Fruit fly (Drosophila melanogaster) whole organism, embryonic: ENCODE data around the gene PCID2.

Source experiments
- Atf-2 ChIP-seq: fragments of 200-800 bp; sonication (Bioruptor generic); optimal IDR thresholded peaks from 2 replicates; lab custom pipeline; 2016; ENCODE audit warnings: missing biosample characterization, missing genetic modification characterization
- CG10147 ChIP-seq: fragments of 200-800 bp; sonication (Bioruptor generic); optimal IDR thresholded peaks from 2 replicates; lab custom pipeline; 2019; ENCODE audit warnings: missing biosample characterization, mild to moderate bottlenecking, missing genetic modification characterization, moderate library complexity
- CG11093 ChIP-seq: fragments of 200-800 bp; sonication (Bioruptor generic); IDR thresholded peaks from 3 replicates; pipeline ENCODE4 v1.3.6; 2022; ENCODE audit warnings: missing biosample characterization, missing genetic modification characterization
- CG1233 ChIP-seq: fragments of 200-800 bp; sonication (Bioruptor generic); optimal IDR thresholded peaks from 4 replicates; lab custom pipeline; 2018; ENCODE audit warnings: missing biosample characterization, mild to moderate bottlenecking, missing genetic modification characterization
- CG12659 ChIP-seq: fragments of 200-800 bp; sonication (Bioruptor generic); optimal IDR thresholded peaks from 3 replicates; lab custom pipeline; 2017; ENCODE audit warnings: mild to moderate bottlenecking, missing biosample characterization, missing genetic modification reagents, missing genetic modification characterization
- CG15011 ChIP-seq: fragments of 200-800 bp; sonication (Bioruptor generic); optimal IDR thresholded peaks from 3 replicates; lab custom pipeline; 2018; ENCODE audit warnings: missing biosample characterization, mild to moderate bottlenecking, missing genetic modification characterization
- CG17912 ChIP-seq: fragments of 200-800 bp; sonication (Bioruptor generic); optimal IDR thresholded peaks from 2 replicates; lab custom pipeline; 2018; ENCODE audit warnings: missing biosample characterization, mild to moderate bottlenecking, missing genetic modification characterization
- CG1792 ChIP-seq: fragments of 200-800 bp; sonication (Bioruptor generic); optimal IDR thresholded peaks from 2 replicates; lab custom pipeline; 2016; ENCODE audit warnings: missing biosample characterization, missing genetic modification characterization
- CG18599 ChIP-seq: fragments of 200-800 bp; sonication (Bioruptor generic); optimal IDR thresholded peaks from 3 replicates; lab custom pipeline; 2017; ENCODE audit warnings: missing biosample characterization, missing genetic modification characterization, mild to moderate bottlenecking, moderate library complexity, missing genetic modification reagents
- CG2129 ChIP-seq: fragments of 200-800 bp; sonication (Bioruptor generic); IDR thresholded peaks from 2 replicates; pipeline ENCODE4 v1.3.6; 2022; ENCODE audit warnings: missing biosample characterization, missing genetic modification characterization; ENCODE audit not compliant: partially characterized antibody
- CG2889 ChIP-seq: fragments of 200-800 bp; sonication (Bioruptor generic); IDR thresholded peaks from 3 replicates; pipeline ENCODE4 v1.3.6; 2022; ENCODE audit warnings: missing biosample characterization, missing genetic modification characterization
- CG30403 ChIP-seq: fragments of 200-800 bp; sonication (Bioruptor generic); optimal IDR thresholded peaks from 3 replicates; lab custom pipeline; 2016; ENCODE audit warnings: missing biosample characterization, missing genetic modification characterization
- CG33213 ChIP-seq: fragments of 200-800 bp; sonication (Bioruptor generic); optimal IDR thresholded peaks from 3 replicates; lab custom pipeline; 2016; ENCODE audit warnings: missing biosample characterization, missing genetic modification characterization
- CG3726 ChIP-seq: fragments of 200-800 bp; sonication (Bioruptor generic); IDR thresholded peaks from 3 replicates; pipeline ENCODE4, ENCODE4 v1.3.6; 2022; ENCODE audit warnings: missing biosample characterization, missing genetic modification characterization
- CG3838 ChIP-seq: fragments of 200-800 bp; sonication (Bioruptor generic); optimal IDR thresholded peaks from 3 replicates; lab custom pipeline; 2016; ENCODE audit warnings: missing biosample characterization, missing genetic modification characterization
- CG4707 ChIP-seq: fragments of 200-800 bp; sonication (Bioruptor generic); optimal IDR thresholded peaks from 2 replicates; lab custom pipeline; 2018; ENCODE audit warnings: missing biosample characterization, mild to moderate bottlenecking, missing genetic modification characterization, moderate library complexity
- CG6765 ChIP-seq: fragments of 200-800 bp; sonication (Bioruptor generic); optimal IDR thresholded peaks from 3 replicates; lab custom pipeline; 2017; ENCODE audit warnings: missing biosample characterization, mild to moderate bottlenecking, missing genetic modification characterization
- CG7963 ChIP-seq: fragments of 200-800 bp; sonication (Bioruptor generic); IDR thresholded peaks from 3 replicates; pipeline ENCODE4 v1.3.6; 2022; ENCODE audit warnings: missing biosample characterization, missing genetic modification characterization; ENCODE audit not compliant: partially characterized antibody
- CG8089 ChIP-seq: fragments of 200-800 bp; sonication (Bioruptor generic); optimal IDR thresholded peaks from 3 replicates; lab custom pipeline; 2016; ENCODE audit warnings: missing biosample characterization, missing genetic modification characterization
- D19A ChIP-seq: fragments of 200-800 bp; optimal IDR thresholded peaks from 3 replicates; lab custom pipeline; 2019; ENCODE audit warnings: missing biosample characterization, mild to moderate bottlenecking, missing genetic modification characterization, moderate library complexity
- Eip74EF ChIP-seq, 2 experiments: fragments of 200-800 bp in 1 of 2; fragments of >200 bp in 1 of 2; sonication (Bioruptor generic) in 1 of 2; optimal IDR thresholded peaks; 2 replicates each; lab custom pipeline; 2017 to 2019; ENCODE audit warnings: missing biosample characterization in 2 of 2, missing genetic modification characterization in 2 of 2, mild to moderate bottlenecking in 1 of 2, moderate library complexity in 1 of 2
- Fer3 ChIP-seq: fragments of 200-800 bp; sonication (Bioruptor generic); optimal IDR thresholded peaks from 2 replicates; lab custom pipeline; 2018; ENCODE audit warnings: missing biosample characterization, mild to moderate bottlenecking, missing genetic modification characterization, moderate library complexity
- HLH3B ChIP-seq: fragments of 200-800 bp; sonication (Bioruptor generic); IDR thresholded peaks from 2 replicates; pipeline ENCODE4 v1.3.6; 2022; ENCODE audit warnings: missing biosample characterization, missing genetic modification characterization
- Jarid2 ChIP-seq: fragments of 200-800 bp; sonication (Bioruptor generic); optimal IDR thresholded peaks from 3 replicates; lab custom pipeline; 2017; ENCODE audit warnings: mild to moderate bottlenecking, missing biosample characterization, missing genetic modification reagents, missing genetic modification characterization
- Mrtf ChIP-seq: fragments of 200-800 bp; sonication (Bioruptor generic); IDR thresholded peaks from 3 replicates; pipeline ENCODE4 v1.3.6; 2022; ENCODE audit warnings: missing biosample characterization, missing genetic modification characterization
- Opbp ChIP-seq: fragments of 200-800 bp; sonication (Bioruptor generic); IDR thresholded peaks from 3 replicates; pipeline ENCODE4 v1.3.6; 2022; ENCODE audit warnings: missing biosample characterization, missing genetic modification characterization; ENCODE audit not compliant: partially characterized antibody
- Ravus ChIP-seq: fragments of 200-800 bp; sonication (Bioruptor generic); IDR thresholded peaks from 2 replicates; pipeline ENCODE4 v1.3.6; 2022; ENCODE audit warnings: missing biosample characterization, missing genetic modification characterization
- ara ChIP-seq: fragments of 200-800 bp; sonication (Bioruptor generic); IDR thresholded peaks from 2 replicates; pipeline ENCODE4 v1.3.6; 2022; ENCODE audit warnings: missing biosample characterization, missing genetic modification characterization
- bsh ChIP-seq, 2 experiments: fragments of 200-800 bp; sonication (Bioruptor generic); optimal IDR thresholded peaks; 2 replicates each; lab custom pipeline; 2017 to 2018; ENCODE audit warnings: mild to moderate bottlenecking in 2 of 2, missing biosample characterization in 2 of 2, missing genetic modification characterization in 2 of 2, moderate library complexity in 1 of 2
- cato ChIP-seq: fragments of 200-800 bp; sonication (Bioruptor generic); optimal IDR thresholded peaks from 2 replicates; lab custom pipeline; 2016; ENCODE audit warnings: missing biosample characterization, missing genetic modification characterization, borderline replicate concordance
- dm ChIP-seq: fragments of 200-800 bp; sonication (Bioruptor generic); optimal IDR thresholded peaks from 3 replicates; lab custom pipeline; 2016; ENCODE audit warnings: missing biosample characterization, missing genetic modification characterization
- h ChIP-seq: fragments of >200 bp; optimal IDR thresholded peaks from 2 replicates; lab custom pipeline; 2017
- jigr1 ChIP-seq: fragments of 200-800 bp; sonication (Bioruptor generic); IDR thresholded peaks from 3 replicates; pipeline ENCODE4 v1.3.6; 2022; ENCODE audit warnings: missing biosample characterization, missing genetic modification characterization
- ken ChIP-seq: fragments of 200-800 bp; sonication (Bioruptor generic); IDR thresholded peaks from 3 replicates; pipeline ENCODE4 v1.3.6; 2022; ENCODE audit warnings: missing biosample characterization, missing genetic modification characterization
- lab ChIP-seq: fragments of 200-800 bp; sonication (Bioruptor generic); optimal IDR thresholded peaks from 3 replicates; lab custom pipeline; 2017; ENCODE audit warnings: missing biosample characterization, missing genetic modification characterization, mild to moderate bottlenecking, moderate library complexity, missing genetic modification reagents
- lbe ChIP-seq: fragments of 200-800 bp; sonication (Bioruptor generic); optimal IDR thresholded peaks from 2 replicates; lab custom pipeline; 2016; ENCODE audit warnings: missing biosample characterization, mild to moderate bottlenecking, missing genetic modification characterization
- mirr ChIP-seq: fragments of 200-800 bp; sonication (Bioruptor generic); optimal IDR thresholded peaks from 3 replicates; lab custom pipeline; 2018; ENCODE audit warnings: missing biosample characterization, mild to moderate bottlenecking, missing genetic modification characterization
- pan ChIP-seq, 4 experiments: fragments of >200 bp in 3 of 4; fragments of 200-800 bp in 1 of 4; sonication (Bioruptor generic) in 1 of 4; optimal IDR thresholded peaks in 3 of 4; IDR thresholded peaks in 1 of 4; 2 replicates each; pipeline versions ENCODE4 v1.3.6 to Lab custom; 2017 to 2022; ENCODE audit warnings: missing biosample characterization in 2 of 4, missing genetic modification characterization in 2 of 4, mixed read lengths in 1 of 4
- pita ChIP-seq: fragments of 200-800 bp; sonication (Bioruptor generic); optimal IDR thresholded peaks from 2 replicates; lab custom pipeline; 2017; ENCODE audit warnings: missing biosample characterization, mild to moderate bottlenecking, missing genetic modification characterization
- shn ChIP-seq: fragments of 200-800 bp; sonication (Bioruptor generic); optimal IDR thresholded peaks from 3 replicates; lab custom pipeline; 2016; ENCODE audit warnings: missing biosample characterization, missing genetic modification characterization
- sug ChIP-seq: fragments of 200-800 bp; optimal IDR thresholded peaks from 2 replicates; lab custom pipeline; 2019; ENCODE audit warnings: missing biosample characterization, mild to moderate bottlenecking, missing genetic modification characterization, moderate library complexity
- tgo ChIP-seq: fragments of 200-800 bp; sonication (Bioruptor generic); IDR thresholded peaks from 3 replicates; pipeline ENCODE4 v1.3.6; 2022; ENCODE audit warnings: missing biosample characterization, missing genetic modification characterization
- trem ChIP-seq: fragments of 200-800 bp; optimal IDR thresholded peaks from 3 replicates; lab custom pipeline; 2019; ENCODE audit warnings: missing biosample characterization, mild to moderate bottlenecking, missing genetic modification characterization, moderate library complexity
- twi ChIP-seq: fragments of 200-800 bp; optimal IDR thresholded peaks from 2 replicates; lab custom pipeline; 2019; ENCODE audit warnings: missing biosample characterization, mild to moderate bottlenecking, missing genetic modification characterization, moderate library complexity
- unpg ChIP-seq: fragments of 200-800 bp; sonication (Bioruptor generic); optimal IDR thresholded peaks from 3 replicates; lab custom pipeline; 2018; ENCODE audit warnings: missing biosample characterization, mild to moderate bottlenecking, missing genetic modification characterization, moderate library complexity
- vfl ChIP-seq: fragments of 200-800 bp; sonication (Bioruptor generic); optimal IDR thresholded peaks from 2 replicates; lab custom pipeline; 2016; ENCODE audit warnings: missing biosample characterization, missing genetic modification characterization
- vvl ChIP-seq: fragments of 200-800 bp; sonication (Bioruptor generic); IDR thresholded peaks from 2 replicates; pipeline ENCODE4 v1.3.6; 2022; ENCODE audit warnings: missing biosample characterization, missing genetic modification characterization
- zen ChIP-seq: fragments of 200-800 bp; sonication (Bioruptor generic); optimal IDR thresholded peaks from 3 replicates; lab custom pipeline; 2018; ENCODE audit warnings: missing biosample characterization, mild to moderate bottlenecking, missing genetic modification characterization, moderate library complexity
- zfh1 ChIP-seq: fragments of 200-800 bp; sonication (Bioruptor generic); IDR thresholded peaks from 3 replicates; pipeline ENCODE4 v1.3.6; 2022; ENCODE audit warnings: missing biosample characterization, missing genetic modification characterization

PCID2 gene

dm6 chr3L:11648410-11648809, 22.2 kb downstream of the PCID2 start, which contains the start of the genes RIOK1 and Polr3H (continued):
- TF ChIP-seq CG2129 (GFP tag; lab: Robert Waterston, UW): no peak
- no peak for TF ChIP-seq CG7963 (GFP tag; lab: Robert Waterston, UW)
- TF ChIP-seq Eip74EF (GFP tag; optimal IDR thresholded peaks at IDR 0.05; lab: Kevin White, UChicago): no peak
- TF ChIP-seq jigr1 (GFP tag; lab: Robert Waterston, UW): no peak
- TF ChIP-seq pan (optimal IDR thresholded peaks at IDR 0.05; lab: Kevin White, UChicago): no peak
- peak in 1 of 2 experiments; percentile 68 for TF ChIP-seq pan (GFP tag; optimal IDR thresholded peaks at IDR 0.05 in 1 of 2, IDR thresholded peaks at IDR 0.05 in 1 of 2)
- no peak for TF ChIP-seq CG6765 (GFP tag; lab: Kevin White, UChicago)
- peak; percentile 37 for TF ChIP-seq CG15011 (GFP tag; lab: Kevin White, UChicago)
- TF ChIP-seq CG3726 (GFP tag; lab: Robert Waterston, UW): no peak
- peak; percentile 72 for TF ChIP-seq CG33213 (GFP tag; lab: Kevin White, UChicago)
- TF ChIP-seq tgo: peak; percentile 74
- peak; percentile 72 for TF ChIP-seq CG12659
- peak; percentile 64; the same call in 1 of the 2 replicates for TF ChIP-seq vvl (GFP tag; lab: Robert Waterston, UW)
- no peak for TF ChIP-seq CG18599 (GFP tag; lab: Kevin White, UChicago)
- TF ChIP-seq twi (tag; lab: Kevin White, UChicago): no peak
- TF ChIP-seq mirr: no peak
- no peak for TF ChIP-seq lab (GFP tag; lab: Kevin White, UChicago)
- TF ChIP-seq unpg (GFP tag; lab: Kevin White, UChicago): no peak
- no peak for TF ChIP-seq lbe (GFP tag; lab: Kevin White, UChicago)
- no peak for TF ChIP-seq CG17912 (GFP tag; lab: Kevin White, UChicago)
- TF ChIP-seq ken (GFP tag; lab: Robert Waterston, UW): peak; percentile 43; the same call in 1 of the 3 replicates
- peak; percentile 67 for TF ChIP-seq Fer3
- TF ChIP-seq vfl (GFP tag; lab: Kevin White, UChicago): peak; percentile 59
- peak; percentile 66 for TF ChIP-seq CG30403
- TF ChIP-seq zen (tag; lab: Kevin White, UChicago): peak; percentile 35
- peak; percentile 49; the same call in 1 of the 2 replicates for TF ChIP-seq HLH3B
- TF ChIP-seq Ravus (GFP tag; lab: Robert Waterston, UW): no peak; the same call in 1 of the 2 replicates
- TF ChIP-seq D19A (tag; lab: Kevin White, UChicago): no peak
- TF ChIP-seq pita: no peak
- TF ChIP-seq cato (GFP tag; lab: Kevin White, UChicago): peak; percentile 41
- no peak for TF ChIP-seq Opbp
- peak; percentile 61 for TF ChIP-seq Atf-2 (GFP tag; lab: Kevin White, UChicago)
- TF ChIP-seq CG1233 (GFP tag; lab: Kevin White, UChicago): peak; percentile 55
- peak; percentile 57; the same call in 1 of the 3 replicates for TF ChIP-seq CG2889 (GFP tag; lab: Robert Waterston, UW)
- no peak for TF ChIP-seq Mrtf
- TF ChIP-seq CG10147: no peak
- TF ChIP-seq CG3838 (GFP tag; lab: Kevin White, UChicago): peak; percentile 34
- TF ChIP-seq CG11093: 0 out of 3 replicates have a peak, but pooled peaks have one; percentile 7
- peak; percentile 34 for TF ChIP-seq CG1792 (GFP tag; lab: Kevin White, UChicago)
- TF ChIP-seq CG8089 (GFP tag; lab: Kevin White, UChicago): peak; percentile 40
- no peak for TF ChIP-seq Jarid2 (GFP tag; lab: Kevin White, UChicago)
- TF ChIP-seq h (lab: Kevin White, UChicago): no peak
- TF ChIP-seq shn: peak; percentile 67
- TF ChIP-seq bsh (GFP tag; optimal IDR thresholded peaks at IDR 0.05; lab: Kevin White, UChicago): no peak
- TF ChIP-seq trem: peak; percentile 70
- peak; percentile 48; the same call in 2 of the 3 replicates for TF ChIP-seq zfh1 (GFP tag; lab: Robert Waterston, UW)
- TF ChIP-seq CG4707: no peak
- TF ChIP-seq sug (tag; lab: Kevin White, UChicago): no peak
- peak; percentile 21; the same call in 1 of the 2 replicates for TF ChIP-seq ara (GFP tag; lab: Robert Waterston, UW)
- TF ChIP-seq dm (GFP tag; lab: Kevin White, UChicago): peak; percentile 98
